Worm (Caenorhabditis elegans): Measurements from ENCODE around the gene cif-1.
A peak's percentile ranks its signal among the peaks of the same experiment; 100 is the strongest.

Gene cif-1

ce11 chrIV:4747553-4747952, 37.0 kb upstream of the cif-1 start, which contains the start of gene tctn-1 (continued):
- TF ChIP-seq rbr-2 (tag; optimal IDR thresholded peaks at IDR 0.05) (no peak), zip-11 (GFP tag; IDR thresholded peaks at IDR 0.05) (no peak), egl-43 (GFP tag; IDR thresholded peaks at IDR 0.05) (no peak), duxl-1 (tag; optimal IDR thresholded peaks at IDR 0.05; ENCODE audit: poor library complexity) (no peak), Y75B8A.6 (GFP tag; IDR thresholded peaks at IDR 0.05) (no peak), nhr-10 (tag; optimal IDR thresholded peaks at IDR 0.05) (no peak), lin-13 (GFP tag; optimal IDR thresholded peaks at IDR 0.05) (no peak), F26F4.8 (GFP tag; conservative IDR thresholded peaks at IDR 0.05) (no peak), zfp-3 (GFP tag; conservative IDR thresholded peaks at IDR 0.05) (peak; percentile 18; the same call in 1 of the 2 replicates), dmd-6 (GFP tag; IDR thresholded peaks at IDR 0.05) (peak; percentile 23; the same call in 1 of the 2 replicates), mxl-3 (GFP tag; optimal IDR thresholded peaks at IDR 0.05) (no peak), lin-38 (GFP tag; IDR thresholded peaks at IDR 0.05) (peak; percentile 35; the same call in 1 of the 2 replicates), aly-2 (tag; optimal IDR thresholded peaks at IDR 0.05) (no peak), lsy-2 (tag; optimal IDR thresholded peaks at IDR 0.05) (peak in 1 of 2 experiments; percentile 41), arid-1 (GFP tag; conservative IDR thresholded peaks at IDR 0.05) (0 out of 2 replicates have a peak, but pooled peaks have one; percentile 20)

DNA sequence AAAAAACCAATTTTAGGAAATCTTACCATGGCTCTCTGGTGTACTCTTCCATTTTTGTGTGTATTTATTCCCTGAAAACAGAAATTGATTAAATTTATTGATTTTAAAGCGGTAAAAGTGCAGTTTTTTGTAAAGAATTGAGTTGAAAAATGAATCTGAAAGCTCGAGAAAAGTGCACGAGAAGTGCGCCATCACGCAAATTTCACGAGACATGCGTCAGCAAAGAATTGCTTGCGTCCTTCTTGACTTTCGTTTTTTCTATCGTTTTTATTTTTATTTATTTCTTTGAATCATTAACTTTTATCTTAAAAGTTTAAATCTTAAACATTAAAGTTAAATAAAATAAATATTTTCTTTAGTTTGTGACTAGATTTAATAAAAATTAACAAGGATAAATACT, 34.9 kb upstream of the cif-1 start, which contains the start of gene timm-17B.1:
timm-17B.1 (minus strand) TSS at position 71 of the 400 bp plus-strand sequence.
- no peak for TF ChIP-seq cey-2 (tag; optimal IDR thresholded peaks at IDR 0.05; ENCODE audit: borderline replicate concordance, insufficient read depth)
- TF ChIP-seq zag-1 (tag; optimal IDR thresholded peaks at IDR 0.05) = no peak
- TF ChIP-seq zip-2 (tag; optimal IDR thresholded peaks at IDR 0.05) = no peak
- no peak for TF ChIP-seq mdt-29 (GFP tag; IDR thresholded peaks at IDR 0.05)
- peak; percentile 45 for TF ChIP-seq duxl-1 (tag; optimal IDR thresholded peaks at IDR 0.05; ENCODE audit: poor library complexity)
- peak; percentile 45 for TF ChIP-seq F37D6.2 (tag; optimal IDR thresholded peaks at IDR 0.05)
- TF ChIP-seq nhr-237 (tag; optimal IDR thresholded peaks at IDR 0.05) = no peak
- TF ChIP-seq nhr-25 (tag; optimal IDR thresholded peaks at IDR 0.05; ENCODE audit: borderline replicate concordance, insufficient read depth) = no peak
- TF ChIP-seq lir-3 (tag; optimal IDR thresholded peaks at IDR 0.05) = no peak
- TF ChIP-seq pha-4 (GFP tag; IDR thresholded peaks at IDR 0.05) = no peak
- TF ChIP-seq pha-4 (tag; optimal IDR thresholded peaks at IDR 0.05) = peak; percentile 65
- no peak for TF ChIP-seq sdz-12 (GFP tag; optimal IDR thresholded peaks at IDR 0.05)
- TF ChIP-seq dve-1 (tag; optimal IDR thresholded peaks at IDR 0.05; ENCODE audit: insufficient read depth) = peak; percentile 79
- TF ChIP-seq saeg-2 (GFP tag; IDR thresholded peaks at IDR 0.05) = no peak
- TF ChIP-seq attf-4 (tag; optimal IDR thresholded peaks at IDR 0.05) = no peak
- TF ChIP-seq T20F7.1 (GFP tag; optimal IDR thresholded peaks at IDR 0.05) = peak; percentile 46
- TF ChIP-seq mxl-2 (GFP tag; conservative IDR thresholded peaks at IDR 0.05) = no peak
- no peak for TF ChIP-seq nhr-111 (GFP tag; optimal IDR thresholded peaks at IDR 0.05)
- TF ChIP-seq daf-16 (GFP tag; optimal IDR thresholded peaks at IDR 0.05) = peak in 1 of 2 experiments; percentile 22
- TF ChIP-seq daf-16 (tag; optimal IDR thresholded peaks at IDR 0.05) = peak; percentile 43
- TF ChIP-seq nhr-11 (tag; optimal IDR thresholded peaks at IDR 0.05) = peak; percentile 22
- TF ChIP-seq nhr-28 (tag; optimal IDR thresholded peaks at IDR 0.05) = no peak
- TF ChIP-seq tag-97 (GFP tag; IDR thresholded peaks at IDR 0.05) = no peak
- no peak for TF ChIP-seq vab-7 (GFP tag; IDR thresholded peaks at IDR 0.05)
- no peak for TF ChIP-seq ceh-20 (GFP tag; IDR thresholded peaks at IDR 0.05)
- TF ChIP-seq daf-12 (tag; optimal IDR thresholded peaks at IDR 0.05) = no peak
- peak; percentile 66 for TF ChIP-seq hmg-1.1 (GFP tag; IDR thresholded peaks at IDR 0.05)
- peak; percentile 57 for TF ChIP-seq spr-1 (tag; optimal IDR thresholded peaks at IDR 0.05)
- no peak for TF ChIP-seq daf-19 (GFP tag; conservative IDR thresholded peaks at IDR 0.05)
- peak; percentile 72 for TF ChIP-seq mes-2 (tag; optimal IDR thresholded peaks at IDR 0.05; ENCODE audit: poor library complexity, severe bottlenecking)
- no peak for TF ChIP-seq spr-3 (GFP tag; optimal IDR thresholded peaks at IDR 0.05)
- no peak for TF ChIP-seq F26F4.8 (GFP tag; conservative IDR thresholded peaks at IDR 0.05)
- TF ChIP-seq ztf-11 (tag; optimal IDR thresholded peaks at IDR 0.05) = no peak
- TF ChIP-seq hlh-11 (tag; optimal IDR thresholded peaks at IDR 0.05) = peak; percentile 57
- no peak for TF ChIP-seq daf-8 (GFP tag; IDR thresholded peaks at IDR 0.05)
- no peak for TF ChIP-seq nhr-76 (tag; optimal IDR thresholded peaks at IDR 0.05)
- TF ChIP-seq ztf-7 (tag; optimal IDR thresholded peaks at IDR 0.05) = peak; percentile 84
- peak; percentile 89 for TF ChIP-seq lin-38 (GFP tag; IDR thresholded peaks at IDR 0.05)
